Worm (Caenorhabditis elegans) whole organism, midembryonic: ENCODE results near the gene atfs-1.
A peak's percentile ranks its signal among the peaks of the same experiment; 100 is the strongest.

Experiments
- T22C8.4 ChIP-seq: fragments of 200-800 bp; sonication (Bioruptor generic); IDR thresholded peaks from 2 replicates; pipeline ENCODE4 v1.3.6; 2022; ENCODE audit warnings: missing genetic modification characterization, missing compliant biosample characterization
- cog-1 ChIP-seq: sonication (generic microtip); optimal IDR thresholded peaks from 2 replicates; lab custom pipeline; 2016; ENCODE audit warnings: missing genetic modification characterization, missing compliant biosample characterization
- flt-1 ChIP-seq: fragments of 200-800 bp; sonication (Bioruptor generic); IDR thresholded peaks from 2 replicates; pipeline ENCODE4 v1.3.6; 2022; ENCODE audit warnings: missing genetic modification characterization, missing compliant biosample characterization
- klf-2 ChIP-seq: fragments of 200-800 bp; sonication (Bioruptor generic); conservative IDR thresholded peaks from 2 replicates; pipeline ENCODE4 v1.3.6; 2022; ENCODE audit warnings: missing genetic modification reagents, missing genetic modification characterization, missing compliant biosample characterization
- med-1 ChIP-seq: sonication (generic microtip); optimal IDR thresholded peaks from 2 replicates; lab custom pipeline; 2017; ENCODE audit warnings: missing genetic modification characterization, mild to moderate bottlenecking, missing compliant biosample characterization, antibody characterized with exemption, missing genetic modification reagents; ENCODE audit not compliant: insufficient read depth
- ref-1 ChIP-seq: fragments of 200-800 bp; sonication (Bioruptor generic); conservative IDR thresholded peaks from 2 replicates; pipeline ENCODE4 v1.3.6; 2022; ENCODE audit warnings: missing genetic modification reagents, missing genetic modification characterization, missing compliant biosample characterization
- tab-1 ChIP-seq: fragments of 200-800 bp; sonication (Bioruptor generic); IDR thresholded peaks from 2 replicates; pipeline ENCODE4 v1.3.6; 2022; ENCODE audit warnings: missing genetic modification characterization, missing compliant biosample characterization
- ztf-23 ChIP-seq: fragments of 200-800 bp; sonication (Bioruptor generic); IDR thresholded peaks from 2 replicates; pipeline ENCODE4 v1.3.6; 2022; ENCODE audit warnings: missing genetic modification reagents, missing genetic modification characterization, missing compliant biosample characterization
- ztf-29 ChIP-seq: fragments of 200-800 bp; sonication (Bioruptor generic); IDR thresholded peaks from 2 replicates; pipeline ENCODE4 v1.3.6; 2022; ENCODE audit warnings: missing genetic modification reagents, missing genetic modification characterization, missing compliant biosample characterization

Gene atfs-1

DNA sequence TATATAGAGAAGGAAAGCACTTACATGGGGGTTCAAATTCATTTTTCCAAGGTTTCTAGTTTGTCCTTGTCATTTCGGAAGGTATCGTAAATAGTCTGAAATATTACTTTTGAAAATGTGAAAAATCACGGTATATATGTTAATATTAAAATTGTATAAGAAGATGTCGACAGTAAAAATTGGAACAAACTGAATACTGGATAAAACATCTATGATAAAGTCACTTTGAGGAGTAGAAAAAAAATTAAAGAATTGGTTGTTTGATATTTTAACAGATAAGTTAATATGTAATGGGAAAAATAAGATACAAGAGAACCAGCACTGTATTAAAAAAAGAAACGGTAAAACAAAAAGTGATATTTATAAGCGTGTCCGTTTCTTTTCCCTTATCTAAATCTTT, 32.9 kb downstream of the atfs-1 start, which contains the start of gene nep-21:
nep-21 (minus strand) TSS at position 101 of the 400 bp plus-strand sequence.
- TF ChIP-seq ref-1 (GFP tag; lab: Robert Waterston, UW) = no peak

DNA sequence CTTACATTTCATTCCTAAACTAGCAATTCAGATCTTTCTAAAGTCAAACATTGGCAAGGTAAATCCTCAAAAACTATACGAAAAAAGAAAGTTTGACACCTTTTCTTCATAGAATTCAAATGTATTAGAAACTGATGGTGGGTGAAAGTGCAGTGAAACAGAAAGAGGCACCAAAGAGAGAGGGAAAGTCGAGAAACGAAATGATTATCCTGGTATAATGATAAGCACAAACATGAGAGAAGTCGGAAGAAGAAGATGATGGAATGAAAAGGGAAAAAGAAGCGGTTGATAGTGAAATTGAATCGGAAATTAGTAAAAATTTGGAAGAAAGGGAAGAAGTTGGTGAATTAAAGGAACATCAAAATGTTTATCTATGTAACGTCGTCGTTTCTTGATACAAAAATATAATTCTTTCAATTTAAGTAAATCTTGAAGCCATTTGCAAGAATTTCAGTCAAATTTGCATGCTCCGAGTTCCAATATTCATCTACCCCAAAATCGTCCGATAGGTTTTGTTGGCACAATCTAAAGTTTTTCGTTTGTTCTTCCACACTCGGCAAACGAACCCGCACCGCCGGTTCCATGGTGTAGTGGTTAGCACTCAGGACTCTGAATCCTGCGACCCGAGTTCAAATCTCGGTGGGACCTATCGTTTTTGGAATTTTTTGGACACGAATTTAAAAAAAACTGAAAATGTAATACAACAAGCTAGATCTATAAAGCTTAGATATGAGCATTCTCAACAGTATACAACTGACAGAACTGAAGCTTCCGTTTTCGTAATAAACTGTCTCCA, 37.5 kb downstream of the atfs-1 start:
- TF ChIP-seq med-1 (GFP tag; lab: Kevin White, UChicago) = no peak
- 0 out of 2 replicates have a peak, but pooled peaks have one; percentile 8 for TF ChIP-seq ztf-23

DNA sequence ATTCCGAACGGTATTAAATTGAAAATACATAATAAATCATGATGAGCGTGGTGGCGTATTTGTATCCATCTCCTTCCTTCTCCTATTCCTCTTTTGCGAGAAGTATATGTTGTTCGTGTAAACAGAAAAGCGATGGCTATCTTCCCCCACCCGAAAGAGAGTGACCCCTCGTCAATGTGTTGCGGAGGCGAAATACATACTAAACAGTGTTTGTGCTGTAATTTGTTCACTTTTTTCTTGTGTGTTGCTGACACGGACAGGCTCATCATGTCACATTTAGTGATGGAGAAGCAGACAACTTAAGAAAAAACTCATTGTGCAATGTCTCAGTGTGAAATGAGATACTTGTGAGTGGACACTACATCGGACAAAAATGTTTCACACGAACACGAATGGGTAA, 38.2 kb downstream of the atfs-1 start:
- TF ChIP-seq ref-1 (GFP tag; lab: Robert Waterston, UW) (no peak), ztf-29 (no peak), cog-1 (tag; lab: Kevin White, UChicago) (no peak), T22C8.4 (GFP tag; lab: Robert Waterston, UW) (no peak), tab-1 (no peak), ztf-23 (no peak), med-1 (GFP tag; lab: Kevin White, UChicago) (no peak), klf-2 (GFP tag; lab: Robert Waterston, UW) (no peak), flt-1 (GFP tag; lab: Robert Waterston, UW) (no peak)

DNA sequence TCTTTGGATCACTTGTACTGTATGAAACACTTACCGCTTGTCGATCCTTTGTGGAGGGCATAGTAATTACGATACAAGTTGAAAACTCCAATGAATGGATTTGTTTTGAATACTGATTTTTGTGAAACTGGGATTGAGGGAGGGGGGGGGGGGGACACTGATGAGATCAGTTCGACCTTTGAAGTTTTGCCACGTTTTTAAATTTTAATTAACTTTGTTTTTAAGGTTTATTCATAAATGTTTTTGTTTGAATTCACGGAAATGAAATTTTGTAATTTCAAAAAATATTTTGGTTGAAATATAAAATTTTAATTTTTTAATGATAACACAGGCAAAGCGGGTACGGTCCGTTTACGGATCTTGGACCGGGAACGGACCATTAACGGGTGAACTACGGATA, 42.5 kb downstream of the atfs-1 start, which contains the start of gene ent-3:
ent-3 (minus strand) TSS at position 101 of the 400 bp plus-strand sequence.
- TF ChIP-seq flt-1 (GFP tag; lab: Robert Waterston, UW) = no peak
- TF ChIP-seq T22C8.4 (GFP tag; lab: Robert Waterston, UW) = no peak
- TF ChIP-seq med-1 (GFP tag; lab: Kevin White, UChicago) = no peak
- TF ChIP-seq cog-1 (tag; lab: Kevin White, UChicago) = no peak
- no peak for TF ChIP-seq ztf-29
- TF ChIP-seq ref-1 (GFP tag; lab: Robert Waterston, UW) = no peak
- TF ChIP-seq ztf-23 = no peak
- no peak for TF ChIP-seq klf-2 (GFP tag; lab: Robert Waterston, UW)
- no peak for TF ChIP-seq tab-1

DNA sequence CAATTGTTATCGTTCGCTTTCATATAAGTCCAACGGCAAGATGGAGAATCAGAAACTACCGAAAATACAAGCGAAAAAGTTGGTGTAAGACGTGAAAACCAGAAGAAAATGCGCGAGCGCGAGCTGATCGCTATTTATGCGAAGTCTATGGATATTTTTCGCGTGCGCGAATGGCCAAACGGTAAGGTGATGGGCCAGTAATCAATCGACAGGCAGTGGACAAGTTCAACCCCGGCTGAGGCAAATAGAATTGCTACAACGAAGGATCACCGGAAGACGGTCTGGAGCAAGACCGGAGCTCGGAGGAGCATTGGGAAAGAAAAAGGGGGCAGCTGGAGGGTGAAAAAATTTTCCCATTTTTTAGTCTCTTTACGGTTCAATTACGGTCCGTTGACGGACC, 44.0 kb downstream of the atfs-1 start:
- TF ChIP-seq ztf-23 = peak; percentile 42; the same call in 1 of the 2 replicates
- peak; percentile 70 for TF ChIP-seq flt-1 (GFP tag; lab: Robert Waterston, UW)
- peak; percentile 28; the same call in 1 of the 2 replicates for TF ChIP-seq T22C8.4 (GFP tag; lab: Robert Waterston, UW)
- TF ChIP-seq tab-1 = peak; percentile 65; the same call in 1 of the 2 replicates

DNA sequence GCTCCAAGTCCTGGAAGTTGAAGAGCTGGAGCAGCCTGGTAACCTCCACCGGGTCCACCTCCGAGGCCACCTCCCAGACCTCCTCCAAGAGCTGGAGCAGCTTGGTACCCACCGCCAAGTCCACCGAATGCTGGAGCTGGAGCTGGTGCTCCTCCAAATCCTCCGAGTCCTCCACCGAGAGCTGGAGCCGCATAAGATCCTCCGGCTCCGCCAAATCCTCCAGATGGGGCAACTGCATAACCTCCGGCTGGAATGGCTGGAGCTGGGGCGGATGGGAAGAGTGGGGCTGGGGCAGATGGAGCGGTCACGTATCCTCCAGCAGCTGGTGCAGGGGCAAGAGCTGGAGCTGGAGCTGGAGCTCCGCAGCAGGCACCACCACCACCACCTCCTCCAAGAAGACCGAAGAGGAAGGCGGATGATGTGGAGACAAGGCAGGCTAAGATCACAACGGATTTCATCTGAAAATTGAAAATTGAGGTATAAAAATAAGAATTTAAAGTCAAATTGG, 47.3 kb downstream of the atfs-1 start, which contains the start of gene K02E11.10:
K02E11.10 (minus strand) TSS at position 458 of the 508 bp plus-strand sequence.
- no peak for TF ChIP-seq flt-1 (GFP tag; lab: Robert Waterston, UW)
- no peak for TF ChIP-seq ztf-29
- no peak for TF ChIP-seq tab-1
- no peak for TF ChIP-seq T22C8.4 (GFP tag; lab: Robert Waterston, UW)
- no peak for TF ChIP-seq ztf-23
- no peak for TF ChIP-seq ref-1 (GFP tag; lab: Robert Waterston, UW)
- no peak for TF ChIP-seq cog-1 (tag; lab: Kevin White, UChicago)
- TF ChIP-seq med-1 (GFP tag; lab: Kevin White, UChicago) = no peak
- no peak for TF ChIP-seq klf-2 (GFP tag; lab: Robert Waterston, UW)

DNA sequence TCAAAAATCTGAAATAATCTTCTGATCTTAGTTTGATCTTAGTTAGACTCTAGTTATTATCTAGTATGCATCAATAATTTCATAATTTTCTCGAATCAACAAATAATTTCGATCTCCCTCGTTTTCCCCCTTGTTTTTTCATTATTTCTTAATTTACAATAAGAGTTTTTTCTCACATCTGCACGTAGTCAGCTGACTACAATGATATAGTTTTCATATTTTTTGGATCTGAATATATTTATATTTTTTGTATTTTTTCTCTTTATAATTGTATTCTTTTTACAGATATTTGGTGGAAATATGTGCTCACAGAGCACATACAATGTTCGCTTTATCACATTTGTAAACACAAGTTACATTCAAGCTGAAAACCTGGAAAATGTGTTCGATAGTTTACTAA, 50.4 kb downstream of the atfs-1 start, which contains the start of gene sre-7:
sre-7 (plus strand) TSS at position 301 of the 400 bp plus-strand sequence.
- TF ChIP-seq cog-1 (tag; lab: Kevin White, UChicago) (no peak), tab-1 (no peak), med-1 (GFP tag; lab: Kevin White, UChicago) (no peak)

DNA sequence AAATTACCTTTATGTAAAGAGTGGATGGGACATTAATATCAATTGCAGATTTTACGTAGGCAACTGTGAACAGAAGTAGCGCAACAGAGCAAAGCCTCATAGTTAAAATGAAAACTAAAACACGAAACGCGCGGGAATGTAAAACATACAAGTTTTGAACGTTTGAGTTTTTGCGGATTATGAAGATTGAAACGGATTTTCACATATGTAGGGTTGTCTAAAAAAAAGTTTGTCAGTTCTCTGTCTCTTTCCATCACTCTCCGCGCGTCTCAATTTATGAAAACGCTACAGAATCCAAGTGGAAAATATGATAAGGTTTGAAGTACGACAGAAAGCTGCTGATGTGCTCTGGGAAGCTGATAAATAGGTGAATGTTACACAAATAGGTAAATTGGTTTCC, 53.3 kb downstream of the atfs-1 start, which contains the start of gene K02E11.3:
K02E11.3 (minus strand) TSS at position 101 of the 400 bp plus-strand sequence.
- no peak for TF ChIP-seq ref-1 (GFP tag; lab: Robert Waterston, UW)
- TF ChIP-seq ztf-23 = no peak
- no peak for TF ChIP-seq T22C8.4 (GFP tag; lab: Robert Waterston, UW)
- TF ChIP-seq flt-1 (GFP tag; lab: Robert Waterston, UW) = no peak
- no peak for TF ChIP-seq med-1 (GFP tag; lab: Kevin White, UChicago)
- TF ChIP-seq cog-1 (tag; lab: Kevin White, UChicago) = no peak
- TF ChIP-seq ztf-29 = no peak
- TF ChIP-seq klf-2 (GFP tag; lab: Robert Waterston, UW) = no peak
- TF ChIP-seq tab-1 = no peak
